Worm (Caenorhabditis elegans): Measurements from ENCODE around the gene F23A7.3.

F23A7.3 gene

ce11 chrX:16205880-16206279 lies 13.9 kb upstream of the F23A7.3 start (continued):
- TF ChIP-seq nhr-120 (GFP tag; IDR thresholded peaks at IDR 0.05): no peak
- TF ChIP-seq madf-6 (GFP tag; IDR thresholded peaks at IDR 0.05): no peak
- TF ChIP-seq attf-5 (GFP tag; optimal IDR thresholded peaks at IDR 0.05): no peak
- TF ChIP-seq sptf-2 (GFP tag; optimal IDR thresholded peaks at IDR 0.05): no peak
- no peak for TF ChIP-seq him-1 (tag; optimal IDR thresholded peaks at IDR 0.05)
- TF ChIP-seq lin-54 (GFP tag; optimal IDR thresholded peaks at IDR 0.05): peak; percentile 32
- no peak for TF ChIP-seq lin-26 (GFP tag; IDR thresholded peaks at IDR 0.05)
- TF ChIP-seq B0261.1 (tag; optimal IDR thresholded peaks at IDR 0.05): peak; percentile 54
- TF ChIP-seq sea-2 (GFP tag; IDR thresholded peaks at IDR 0.05): no peak
- TF ChIP-seq nfya-1 (tag; optimal IDR thresholded peaks at IDR 0.05; ENCODE audit: borderline replicate concordance, insufficient read depth): no peak
- no peak for TF ChIP-seq dpl-1 (GFP tag; optimal IDR thresholded peaks at IDR 0.05)
- TF ChIP-seq ceh-79 (tag; optimal IDR thresholded peaks at IDR 0.05): no peak
- TF ChIP-seq egl-18 (GFP tag; IDR thresholded peaks at IDR 0.05): no peak
- TF ChIP-seq F57A8.1 (GFP tag; optimal IDR thresholded peaks at IDR 0.05): no peak
- TF ChIP-seq lir-1 (GFP tag; conservative IDR thresholded peaks at IDR 0.05): no peak
- TF ChIP-seq aptf-3 (GFP tag; IDR thresholded peaks at IDR 0.05): no peak
- TF ChIP-seq tbp1 (GFP tag; optimal IDR thresholded peaks at IDR 0.05): peak; percentile 69
- no peak for TF ChIP-seq tbx-9 (tag; optimal IDR thresholded peaks at IDR 0.05; ENCODE audit: borderline replicate concordance)
- no peak for TF ChIP-seq Y53F4B.3 (GFP tag; IDR thresholded peaks at IDR 0.05)
- no peak for TF ChIP-seq hlh-26 (GFP tag; conservative IDR thresholded peaks at IDR 0.05)
- TF ChIP-seq let-526 (GFP tag; IDR thresholded peaks at IDR 0.05): no peak
- no peak for TF ChIP-seq mcd-1 (GFP tag; IDR thresholded peaks at IDR 0.05)
- no peak for TF ChIP-seq nhr-27 (tag; optimal IDR thresholded peaks at IDR 0.05)
- TF ChIP-seq ceh-91 (GFP tag; IDR thresholded peaks at IDR 0.05): no peak
- no peak for TF ChIP-seq hsf-1 (GFP tag; IDR thresholded peaks at IDR 0.05)
- no peak for TF ChIP-seq madf-8 (GFP tag; conservative IDR thresholded peaks at IDR 0.05)
- no peak for TF ChIP-seq egrh-3 (GFP tag; IDR thresholded peaks at IDR 0.05)
- no peak for TF ChIP-seq Y79H2A.3 (GFP tag; conservative IDR thresholded peaks at IDR 0.05)
- TF ChIP-seq athp-1 (tag; optimal IDR thresholded peaks at IDR 0.05): no peak
- TF ChIP-seq dpff-1 (tag; optimal IDR thresholded peaks at IDR 0.05): no peak
- no peak for TF ChIP-seq nfya-2 (GFP tag; IDR thresholded peaks at IDR 0.05)
- TF ChIP-seq B0019.2 (GFP tag; conservative IDR thresholded peaks at IDR 0.05): no peak
- TF ChIP-seq F39B2.1 (GFP tag; IDR thresholded peaks at IDR 0.05): no peak
- TF ChIP-seq ZK185.1 (tag; optimal IDR thresholded peaks at IDR 0.05; ENCODE audit: poor library complexity, severe bottlenecking): peak; percentile 63
- TF ChIP-seq ztf-26 (tag; optimal IDR thresholded peaks at IDR 0.05): peak; percentile 70
- TF ChIP-seq F49E8.2 (tag; optimal IDR thresholded peaks at IDR 0.05; ENCODE audit: insufficient read depth): no peak
- no peak for TF ChIP-seq ceh-40 (GFP tag; IDR thresholded peaks at IDR 0.05)
- no peak for TF ChIP-seq F37B4.10 (GFP tag; IDR thresholded peaks at IDR 0.05)
- TF ChIP-seq snpc-1.1 (tag; optimal IDR thresholded peaks at IDR 0.05; ENCODE audit: insufficient read depth): no peak
- peak; percentile 40 for TF ChIP-seq hmg-1.2 (GFP tag; IDR thresholded peaks at IDR 0.05)
- TF ChIP-seq let-607 (tag; optimal IDR thresholded peaks at IDR 0.05): peak in 1 of 2 experiments; percentile 32
- no peak for TF ChIP-seq aptf-2 (GFP tag; conservative IDR thresholded peaks at IDR 0.05)
- peak; percentile 55 for TF ChIP-seq F23B12.7 (tag; optimal IDR thresholded peaks at IDR 0.05; ENCODE audit: insufficient read depth)
